Worm (Caenorhabditis elegans) whole organism, young adult: ENCODE measurements around the gene nas-8.

Source experiments
- Y95B8A.8 ChIP-seq: fragments of 200-800 bp; sonication (Bioruptor generic); IDR thresholded peaks from 2 replicates; pipeline ENCODE4 v1.3.6; 2022; ENCODE audit warnings: missing genetic modification reagents, missing genetic modification characterization, missing compliant biosample characterization
- madf-8 ChIP-seq: fragments of 200-800 bp; sonication (Bioruptor generic); conservative IDR thresholded peaks from 2 replicates; pipeline ENCODE4 v1.3.6; 2022; ENCODE audit warnings: missing genetic modification reagents, missing genetic modification characterization, missing compliant biosample characterization

DNA sequence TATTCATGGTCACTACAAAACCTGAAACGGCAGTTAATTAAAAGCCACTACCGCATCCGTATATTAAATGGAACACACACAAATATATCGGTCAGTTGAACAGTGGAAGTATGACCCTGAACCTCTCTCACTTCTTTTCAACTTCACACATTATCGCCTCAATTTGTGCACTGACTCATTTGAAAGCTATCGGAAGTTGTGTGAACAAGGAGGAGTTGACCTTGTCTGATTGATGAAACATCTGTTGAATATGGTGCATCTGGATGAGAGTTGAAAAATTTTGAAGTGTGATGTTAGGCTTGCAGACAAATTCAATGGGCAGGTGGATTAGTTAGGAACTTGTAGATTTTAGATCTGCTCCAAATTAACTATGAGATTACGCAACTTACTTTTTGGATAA lies 17.2 kb upstream of the nas-8 start:
- TF ChIP-seq Y95B8A.8 (GFP tag; lab: Robert Waterston, UW) = no peak
- TF ChIP-seq madf-8 (GFP tag; lab: Robert Waterston, UW) = no peak
